Fruit fly (Drosophila melanogaster) whole organism, embryonic: Measurements from ENCODE around the gene kra.

Experiments used
- Atf-2 ChIP-seq: fragments of 200-800 bp; sonication (Bioruptor generic); optimal IDR thresholded peaks from 2 replicates; lab custom pipeline; 2016; ENCODE audit warnings: missing biosample characterization, missing genetic modification characterization
- Bgb ChIP-seq: fragments of 200-800 bp; sonication (Bioruptor generic); IDR thresholded peaks from 2 replicates; pipeline ENCODE4 v1.3.6; 2022; ENCODE audit warnings: missing biosample characterization, missing genetic modification characterization; ENCODE audit not compliant: partially characterized antibody
- CG10431 ChIP-seq: fragments of 200-800 bp; sonication (Bioruptor generic); optimal IDR thresholded peaks from 3 replicates; lab custom pipeline; 2018; ENCODE audit warnings: missing biosample characterization, mild to moderate bottlenecking, missing genetic modification characterization
- CG11723 ChIP-seq: fragments of 200-800 bp; sonication (Bioruptor generic); optimal IDR thresholded peaks from 2 replicates; lab custom pipeline; 2017; ENCODE audit warnings: missing biosample characterization, mild to moderate bottlenecking, missing genetic modification characterization
- CG12391 ChIP-seq: fragments of 200-800 bp; sonication (Bioruptor generic); optimal IDR thresholded peaks from 3 replicates; lab custom pipeline; 2018; ENCODE audit warnings: missing biosample characterization, mild to moderate bottlenecking, missing genetic modification characterization, moderate library complexity
- CG13287 ChIP-seq: fragments of 200-800 bp; sonication (Bioruptor generic); IDR thresholded peaks from 2 replicates; pipeline ENCODE4 v1.3.6; 2022; ENCODE audit warnings: missing biosample characterization, missing genetic modification characterization; ENCODE audit not compliant: partially characterized antibody
- CG13775 ChIP-seq: fragments of 200-800 bp; sonication (Bioruptor generic); optimal IDR thresholded peaks from 3 replicates; lab custom pipeline; 2017; ENCODE audit warnings: missing biosample characterization, mild to moderate bottlenecking, missing genetic modification characterization
- CG1602 ChIP-seq: fragments of 200-800 bp; sonication (Bioruptor generic); optimal IDR thresholded peaks from 3 replicates; lab custom pipeline; 2016; ENCODE audit warnings: missing biosample characterization, missing genetic modification characterization
- CG16813 ChIP-seq: fragments of 200-800 bp; sonication (Bioruptor generic); IDR thresholded peaks from 3 replicates; pipeline ENCODE4 v1.3.6; 2022; ENCODE audit warnings: missing biosample characterization, missing genetic modification characterization; ENCODE audit not compliant: partially characterized antibody
- CG17361 ChIP-seq: fragments of 200-800 bp; sonication (Bioruptor generic); IDR thresholded peaks from 3 replicates; pipeline ENCODE4 v1.3.6; 2022; ENCODE audit warnings: missing biosample characterization, missing genetic modification characterization
- CG2712 ChIP-seq: fragments of 200-800 bp; optimal IDR thresholded peaks from 3 replicates; lab custom pipeline; 2019; ENCODE audit warnings: missing biosample characterization, mild to moderate bottlenecking, missing genetic modification characterization, moderate library complexity
- CG30403 ChIP-seq: fragments of 200-800 bp; sonication (Bioruptor generic); optimal IDR thresholded peaks from 3 replicates; lab custom pipeline; 2016; ENCODE audit warnings: missing biosample characterization, missing genetic modification characterization
- CG33557 ChIP-seq: fragments of 200-800 bp; sonication (Bioruptor generic); optimal IDR thresholded peaks from 2 replicates; lab custom pipeline; 2019; ENCODE audit warnings: missing biosample characterization, mild to moderate bottlenecking, missing genetic modification characterization, moderate library complexity
- CG34224 ChIP-seq: fragments of 200-800 bp; sonication (Bioruptor generic); IDR thresholded peaks from 3 replicates; pipeline ENCODE4 v1.3.6; 2022; ENCODE audit warnings: missing biosample characterization, missing genetic modification characterization; ENCODE audit not compliant: partially characterized antibody
- CG7963 ChIP-seq: fragments of 200-800 bp; sonication (Bioruptor generic); IDR thresholded peaks from 3 replicates; pipeline ENCODE4 v1.3.6; 2022; ENCODE audit warnings: missing biosample characterization, missing genetic modification characterization; ENCODE audit not compliant: partially characterized antibody
- CG8359 ChIP-seq: fragments of 200-800 bp; sonication (Bioruptor generic); optimal IDR thresholded peaks from 2 replicates; lab custom pipeline; 2017; ENCODE audit warnings: missing biosample characterization, mild to moderate bottlenecking, missing genetic modification characterization, borderline replicate concordance
- CG8924 ChIP-seq: fragments of 200-800 bp; optimal IDR thresholded peaks from 3 replicates; lab custom pipeline; 2019; ENCODE audit warnings: missing biosample characterization, mild to moderate bottlenecking, missing genetic modification characterization, moderate library complexity
- CG9797 ChIP-seq: fragments of 200-800 bp; sonication (Bioruptor generic); optimal IDR thresholded peaks from 3 replicates; lab custom pipeline; 2018; ENCODE audit warnings: missing biosample characterization, mild to moderate bottlenecking, missing genetic modification characterization
- CG9932 ChIP-seq: fragments of 200-800 bp; sonication (Bioruptor generic); IDR thresholded peaks from 2 replicates; pipeline ENCODE4 v1.3.6; 2022; ENCODE audit warnings: missing biosample characterization, missing genetic modification characterization
- CTCF ChIP-seq: fragments of 200-800 bp; sonication (Bioruptor generic); optimal IDR thresholded peaks from 2 replicates; lab custom pipeline; 2017; ENCODE audit warnings: missing biosample characterization, mild to moderate bottlenecking, missing genetic modification characterization, moderate library complexity
- D19A ChIP-seq: fragments of 200-800 bp; optimal IDR thresholded peaks from 3 replicates; lab custom pipeline; 2019; ENCODE audit warnings: missing biosample characterization, mild to moderate bottlenecking, missing genetic modification characterization, moderate library complexity
- Dip3 ChIP-seq: fragments of 200-800 bp; sonication (Bioruptor generic); optimal IDR thresholded peaks from 3 replicates; lab custom pipeline; 2016; ENCODE audit warnings: missing biosample characterization, missing genetic modification characterization
- E2f1 ChIP-seq: fragments of 200-800 bp; sonication (Bioruptor generic); IDR thresholded peaks from 2 replicates; pipeline ENCODE4 v1.3.6; 2022; ENCODE audit warnings: missing biosample characterization, missing genetic modification characterization
- Fer3 ChIP-seq: fragments of 200-800 bp; sonication (Bioruptor generic); optimal IDR thresholded peaks from 2 replicates; lab custom pipeline; 2018; ENCODE audit warnings: missing biosample characterization, mild to moderate bottlenecking, missing genetic modification characterization, moderate library complexity
- H15 ChIP-seq: fragments of 200-800 bp; sonication (Bioruptor generic); IDR thresholded peaks from 3 replicates; pipeline ENCODE4 v1.3.6; 2022; ENCODE audit warnings: missing biosample characterization, missing genetic modification characterization
- Mad ChIP-seq: fragments of 200-800 bp; sonication (Bioruptor generic); optimal IDR thresholded peaks from 2 replicates; lab custom pipeline; 2016; ENCODE audit warnings: missing biosample characterization, missing genetic modification characterization
- Myb ChIP-seq: fragments of 200-800 bp; sonication (Bioruptor generic); optimal IDR thresholded peaks from 2 replicates; lab custom pipeline; 2016; ENCODE audit warnings: missing biosample characterization, missing genetic modification characterization
- Rx ChIP-seq: fragments of 200-800 bp; sonication (Bioruptor generic); IDR thresholded peaks from 2 replicates; pipeline ENCODE4 v1.3.6; 2022; ENCODE audit warnings: missing biosample characterization, missing genetic modification characterization
- Scr ChIP-seq: fragments of 200-800 bp; sonication (Bioruptor generic); IDR thresholded peaks from 2 replicates; pipeline ENCODE4 v1.3.6; 2022; ENCODE audit warnings: missing biosample characterization, missing genetic modification characterization; ENCODE audit not compliant: partially characterized antibody
- YL-1 ChIP-seq: fragments of 200-800 bp; sonication (Bioruptor generic); optimal IDR thresholded peaks from 3 replicates; lab custom pipeline; 2017; ENCODE audit warnings: missing biosample characterization, mild to moderate bottlenecking, missing genetic modification characterization
- az2 ChIP-seq: fragments of 200-800 bp; sonication (Bioruptor generic); optimal IDR thresholded peaks from 3 replicates; lab custom pipeline; 2016; ENCODE audit warnings: missing biosample characterization, missing genetic modification characterization
- bbx ChIP-seq: fragments of 200-800 bp; sonication (Bioruptor generic); IDR thresholded peaks from 2 replicates; pipeline ENCODE4 v1.3.6; 2022; ENCODE audit warnings: missing biosample characterization, missing genetic modification characterization; ENCODE audit not compliant: partially characterized antibody
- corto ChIP-seq: fragments of 200-800 bp; sonication (Bioruptor generic); optimal IDR thresholded peaks from 2 replicates; lab custom pipeline; 2016; ENCODE audit warnings: missing biosample characterization, mild to moderate bottlenecking, missing genetic modification characterization, moderate library complexity
- dimm ChIP-seq: fragments of 200-800 bp; sonication (Bioruptor generic); IDR thresholded peaks from 2 replicates; pipeline ENCODE4 v1.3.6; 2022; ENCODE audit warnings: missing biosample characterization, missing genetic modification characterization
- dmrt11E ChIP-seq: fragments of 200-800 bp; sonication (Bioruptor generic); optimal IDR thresholded peaks from 3 replicates; lab custom pipeline; 2018; ENCODE audit warnings: missing biosample characterization, mild to moderate bottlenecking, missing genetic modification characterization, moderate library complexity
- dpn ChIP-seq, 2 experiments: fragments of 200-800 bp; sonication (Bioruptor generic); optimal IDR thresholded peaks; 3 replicates each; lab custom pipeline; 2016; ENCODE audit warnings: missing biosample characterization in 2 of 2, missing genetic modification characterization in 2 of 2
- gcm ChIP-seq: fragments of 200-800 bp; sonication (Bioruptor generic); optimal IDR thresholded peaks from 2 replicates; lab custom pipeline; 2019; ENCODE audit warnings: missing biosample characterization, mild to moderate bottlenecking, missing genetic modification characterization, moderate library complexity
- gfzf ChIP-seq: fragments of 200-800 bp; sonication (Bioruptor generic); optimal IDR thresholded peaks from 2 replicates; lab custom pipeline; 2016; ENCODE audit warnings: missing biosample characterization, mild to moderate bottlenecking, missing genetic modification characterization, moderate library complexity
- h ChIP-seq: fragments of >200 bp; optimal IDR thresholded peaks from 2 replicates; lab custom pipeline; 2017
- kah ChIP-seq: fragments of 200-800 bp; sonication (Bioruptor generic); optimal IDR thresholded peaks from 2 replicates; lab custom pipeline; 2018; ENCODE audit warnings: missing biosample characterization, mild to moderate bottlenecking, missing genetic modification characterization
- lbe ChIP-seq: fragments of 200-800 bp; sonication (Bioruptor generic); optimal IDR thresholded peaks from 2 replicates; lab custom pipeline; 2016; ENCODE audit warnings: missing biosample characterization, mild to moderate bottlenecking, missing genetic modification characterization
- maf-S ChIP-seq: fragments of 200-800 bp; sonication (Bioruptor generic); optimal IDR thresholded peaks from 2 replicates; lab custom pipeline; 2016; ENCODE audit warnings: missing biosample characterization, missing genetic modification characterization
- ssp ChIP-seq: fragments of 200-800 bp; sonication (Bioruptor generic); IDR thresholded peaks from 2 replicates; pipeline ENCODE4 v1.3.6; 2022; ENCODE audit warnings: missing biosample characterization, missing genetic modification characterization
- tap ChIP-seq: fragments of 200-800 bp; optimal IDR thresholded peaks from 3 replicates; lab custom pipeline; 2019; ENCODE audit warnings: missing biosample characterization, mild to moderate bottlenecking, missing genetic modification characterization, moderate library complexity
- tx ChIP-seq: fragments of 200-800 bp; sonication (Bioruptor generic); optimal IDR thresholded peaks from 2 replicates; lab custom pipeline; 2016; ENCODE audit warnings: missing biosample characterization, missing genetic modification characterization
- unc-4 ChIP-seq: fragments of 200-800 bp; sonication (Bioruptor generic); IDR thresholded peaks from 2 replicates; pipeline ENCODE4 v1.3.6; 2022; ENCODE audit warnings: missing biosample characterization, missing genetic modification characterization; ENCODE audit not compliant: partially characterized antibody
- zfh1 ChIP-seq: fragments of 200-800 bp; sonication (Bioruptor generic); IDR thresholded peaks from 3 replicates; pipeline ENCODE4 v1.3.6; 2022; ENCODE audit warnings: missing biosample characterization, missing genetic modification characterization
- zfh2 ChIP-seq: fragments of 200-800 bp; sonication (Bioruptor generic); optimal IDR thresholded peaks from 2 replicates; lab custom pipeline; 2016; ENCODE audit warnings: missing biosample characterization, missing genetic modification characterization

Gene kra

DNA sequence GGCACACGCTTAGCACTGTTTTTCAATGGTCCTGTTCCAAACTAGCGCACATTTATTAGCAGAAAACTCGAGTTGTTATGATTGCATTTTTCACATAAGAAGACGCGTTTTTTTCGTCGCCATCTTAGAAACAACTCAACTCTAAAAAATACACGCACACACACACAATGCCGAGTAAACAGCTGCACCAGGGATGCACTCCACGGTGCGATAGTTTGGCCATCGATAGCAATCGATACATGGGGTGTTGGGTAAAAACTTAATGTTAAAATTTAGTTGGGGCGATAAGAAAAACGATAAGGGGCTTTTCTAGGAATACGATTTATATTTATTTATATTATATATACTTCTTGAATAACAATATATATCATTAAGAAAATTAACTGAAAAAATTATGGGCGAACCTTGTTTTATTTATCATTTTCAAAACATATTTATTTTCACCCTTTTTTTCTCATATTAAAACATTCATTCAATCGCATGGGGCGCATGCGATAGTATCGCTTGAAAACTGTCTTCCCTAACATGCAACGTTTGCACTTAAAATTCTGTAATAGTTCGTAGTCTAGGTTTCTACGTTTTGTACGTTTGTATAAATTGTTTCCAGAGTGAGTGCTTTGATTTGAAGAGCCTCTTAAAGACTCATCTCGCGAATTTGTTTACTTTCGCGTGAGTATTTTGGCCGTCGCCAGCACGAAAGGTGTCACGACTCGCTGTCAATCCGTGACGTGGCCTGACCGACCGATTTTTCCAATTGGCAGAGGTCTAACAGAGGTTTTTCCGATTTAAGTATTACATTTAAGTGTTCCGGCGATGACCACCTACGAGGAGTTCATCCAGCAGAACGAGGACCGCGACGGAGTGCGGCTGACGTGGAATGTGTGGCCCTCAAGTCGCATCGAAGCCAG lies 47.9 kb upstream of the kra start, which contains the start of the genes MTA1-like and Sec23 (continued):
- peak; percentile 74; the same call in 2 of the 3 replicates for TF ChIP-seq CG7963 (GFP tag; lab: Robert Waterston, UW)
- peak; percentile 60 for TF ChIP-seq corto (GFP tag; lab: Kevin White, UChicago)
- TF ChIP-seq CG34224 (GFP tag; lab: Robert Waterston, UW): peak; percentile 85
- peak; percentile 36 for TF ChIP-seq D19A
- TF ChIP-seq Mad (GFP tag; lab: Kevin White, UChicago): no peak
- TF ChIP-seq bbx: peak; percentile 90
- peak; percentile 90 for TF ChIP-seq CG13287
- TF ChIP-seq CG30403 (GFP tag; lab: Kevin White, UChicago): peak; percentile 65
- TF ChIP-seq CG8359 (GFP tag; lab: Kevin White, UChicago): no peak
- peak; percentile 8 for TF ChIP-seq Fer3 (tag; lab: Kevin White, UChicago)
- peak; percentile 42 to 58 for TF ChIP-seq dpn (GFP tag; optimal IDR thresholded peaks at IDR 0.05; lab: Kevin White, UChicago)
- no peak for TF ChIP-seq h
- peak; percentile 35 for TF ChIP-seq CTCF (GFP tag; lab: Kevin White, UChicago)
- TF ChIP-seq tx (GFP tag; lab: Kevin White, UChicago): peak; percentile 14
- TF ChIP-seq CG12391: peak; percentile 78
- no peak for TF ChIP-seq Rx (GFP tag; lab: Robert Waterston, UW)
- peak; percentile 57 for TF ChIP-seq CG10431 (GFP tag; lab: Kevin White, UChicago)
- peak; percentile 48 for TF ChIP-seq CG33557 (GFP tag; lab: Kevin White, UChicago)
- TF ChIP-seq zfh1: 0 out of 3 replicates have a peak, but pooled peaks have one; percentile 27
- peak; percentile 56 for TF ChIP-seq CG1602
- TF ChIP-seq Atf-2 (GFP tag; lab: Kevin White, UChicago): no peak
- TF ChIP-seq CG2712: peak; percentile 69
- TF ChIP-seq maf-S (GFP tag; lab: Kevin White, UChicago): no peak
- peak; percentile 81 for TF ChIP-seq CG13775 (GFP tag; lab: Kevin White, UChicago)
- TF ChIP-seq E2f1 (GFP tag; lab: Robert Waterston, UW): no peak
- TF ChIP-seq YL-1: peak; percentile 80
- peak; percentile 17; the same call in 1 of the 3 replicates for TF ChIP-seq H15 (GFP tag; lab: Robert Waterston, UW)
- peak; percentile 54 for TF ChIP-seq zfh2
- TF ChIP-seq dmrt11E (tag; lab: Kevin White, UChicago): peak; percentile 66
- TF ChIP-seq gfzf (GFP tag; lab: Kevin White, UChicago): peak; percentile 13
- peak; percentile 86 for TF ChIP-seq CG17361 (GFP tag; lab: Robert Waterston, UW)
- peak; percentile 54 for TF ChIP-seq lbe (GFP tag; lab: Kevin White, UChicago)
- TF ChIP-seq CG8924 (tag; lab: Kevin White, UChicago): peak; percentile 71
- no peak for TF ChIP-seq kah
- peak; percentile 26 for TF ChIP-seq CG11723
- no peak for TF ChIP-seq gcm (GFP tag; lab: Kevin White, UChicago)
- peak; percentile 98 for TF ChIP-seq Scr
- TF ChIP-seq dimm (GFP tag; lab: Robert Waterston, UW): no peak
- peak; percentile 92 for TF ChIP-seq unc-4 (GFP tag; lab: Robert Waterston, UW)
- peak; percentile 80 for TF ChIP-seq CG9932
- TF ChIP-seq tap (tag; lab: Kevin White, UChicago): peak; percentile 46
- peak; percentile 88 for TF ChIP-seq Bgb (GFP tag; lab: Robert Waterston, UW)
- TF ChIP-seq az2: peak; percentile 44
- TF ChIP-seq Dip3 (GFP tag; lab: Kevin White, UChicago): peak; percentile 5
- TF ChIP-seq Myb: no peak
- TF ChIP-seq CG9797 (GFP tag; lab: Kevin White, UChicago): peak; percentile 35
- peak; percentile 49; the same call in 1 of the 2 replicates for TF ChIP-seq ssp (GFP tag; lab: Robert Waterston, UW)
- TF ChIP-seq CG16813 (GFP tag; lab: Robert Waterston, UW): peak; percentile 98
